Worm (Caenorhabditis elegans): Measurements from ENCODE around the gene F11G11.4.
"Not testable (repeated sequence)": the region's sequence is repeated elsewhere in the genome, so short reads cannot be mapped to it uniquely, and the experiment has no call there.

Gene F11G11.4

DNA sequence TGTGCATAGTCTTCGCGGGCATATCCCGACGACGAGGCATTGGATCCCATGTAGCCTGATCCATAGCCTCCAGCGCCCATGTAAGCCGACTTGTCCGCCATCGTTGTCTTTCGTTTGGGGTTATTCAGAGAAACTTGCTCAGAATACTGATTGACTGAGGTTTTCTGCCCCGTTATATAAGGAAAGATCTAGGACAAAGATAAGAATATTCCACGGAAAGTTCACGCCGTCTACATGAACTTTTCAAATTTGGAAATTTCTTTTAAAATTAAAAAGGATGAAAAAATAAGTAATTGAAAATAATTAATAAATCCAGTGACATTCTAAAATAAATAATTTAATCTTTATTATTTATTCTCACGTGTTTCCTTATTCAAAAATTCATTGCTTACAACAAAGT lies at the start of gene F11G11.4, which contains the start of gene nspd-5:
TSS of gene F11G11.4 (plus strand) at position 335 of the 400 bp plus-strand sequence.
TSS of gene nspd-5 (minus strand) at position 101 of the 400 bp plus-strand sequence.
- TF ChIP-seq zag-1, ceh-28, nhr-77 (tag; optimal IDR thresholded peaks at IDR 0.05): not testable (repeated sequence)

- no peak for TF ChIP-seq fos-1 (tag; optimal IDR thresholded peaks at IDR 0.05)
- no peak for TF ChIP-seq nhr-237 (tag; optimal IDR thresholded peaks at IDR 0.05)
- no peak for TF ChIP-seq ceh-28 (tag; optimal IDR thresholded peaks at IDR 0.05)
- TF ChIP-seq lsy-12 (tag; optimal IDR thresholded peaks at IDR 0.05), result no peak
- no peak for TF ChIP-seq elt-2 (tag; optimal IDR thresholded peaks at IDR 0.05)
- TF ChIP-seq ztf-4 (tag; optimal IDR thresholded peaks at IDR 0.05), result no peak
Measured at ce11 chrII:4811986-4812385, 48.4 kb upstream of the F11G11.4 start, which contains the start of gene rig-6. rig-6 (minus strand) TSS chrII:4812086.

DNA sequence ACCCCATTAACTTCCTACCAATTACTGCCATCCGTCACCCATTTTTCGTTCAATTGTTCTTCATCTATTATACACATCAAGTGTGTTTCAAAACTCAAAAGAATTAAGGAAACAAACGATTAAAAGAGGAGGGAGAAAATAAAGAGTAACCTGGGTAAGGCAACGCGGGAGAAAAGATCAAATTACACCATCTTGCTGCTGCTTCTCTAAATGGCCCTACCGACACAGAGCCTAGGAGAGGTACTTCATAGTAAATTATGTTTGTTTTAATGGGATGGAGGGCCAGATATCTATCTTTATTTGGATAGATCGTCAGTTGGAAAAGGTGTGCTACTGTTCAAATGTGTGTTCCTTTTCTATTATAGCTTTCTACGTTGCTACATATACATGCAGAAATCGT lies 45.0 kb upstream of the F11G11.4 start:
- no peak for TF ChIP-seq nhr-11 (tag; optimal IDR thresholded peaks at IDR 0.05)
- no peak for TF ChIP-seq elt-3 (tag; optimal IDR thresholded peaks at IDR 0.05)
- TF ChIP-seq ceh-82 (tag; optimal IDR thresholded peaks at IDR 0.05), result no peak

DNA sequence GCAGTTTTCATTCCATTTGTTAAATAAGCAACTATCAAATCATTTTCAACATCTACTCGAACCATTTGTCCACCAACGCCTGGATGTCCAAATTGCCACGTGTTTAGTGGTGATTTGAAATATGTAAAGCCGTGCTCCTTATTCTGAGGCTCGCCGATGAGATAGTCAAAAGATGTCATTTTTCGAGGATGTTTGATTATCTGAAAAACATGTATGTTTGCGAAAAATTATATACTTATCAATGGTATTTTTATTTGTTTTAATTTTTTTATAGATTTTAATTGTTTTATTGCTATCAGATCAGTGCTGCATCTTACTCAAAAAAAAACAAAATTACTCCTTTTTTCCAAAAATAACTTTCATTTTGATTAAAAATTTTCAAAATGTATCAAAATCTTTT lies 41.6 kb upstream of the F11G11.4 start:
- TF ChIP-seq ceh-16 (tag; optimal IDR thresholded peaks at IDR 0.05) (no peak), tbx-2 (tag; optimal IDR thresholded peaks at IDR 0.05) (no peak), elt-2 (tag; optimal IDR thresholded peaks at IDR 0.05) (no peak), ztf-11 (tag; optimal IDR thresholded peaks at IDR 0.05) (no peak), nhr-25 (tag; optimal IDR thresholded peaks at IDR 0.05) (no peak), unc-39 (tag; optimal IDR thresholded peaks at IDR 0.05) (no peak), daf-12 (tag; optimal IDR thresholded peaks at IDR 0.05) (no peak), pha-4 (tag; optimal IDR thresholded peaks at IDR 0.05) (no peak)

- TF ChIP-seq egl-27 (tag; optimal IDR thresholded peaks at IDR 0.05), result no peak
- TF ChIP-seq elt-1 (tag; optimal IDR thresholded peaks at IDR 0.05), result no peak
- TF ChIP-seq nhr-76 (tag; optimal IDR thresholded peaks at IDR 0.05), result no peak
- no peak for TF ChIP-seq snpc-4 (tag; optimal IDR thresholded peaks at IDR 0.05)
- peak; percentile 66 for TF ChIP-seq nhr-23 (tag; optimal IDR thresholded peaks at IDR 0.05)
- TF ChIP-seq fkh-2 (tag; optimal IDR thresholded peaks at IDR 0.05), result no peak
- TF ChIP-seq ztf-4 (tag; optimal IDR thresholded peaks at IDR 0.05), result no peak
- TF ChIP-seq mml-1 (tag; optimal IDR thresholded peaks at IDR 0.05), result no peak
- peak in 1 of 3 experiments; percentile 10 for TF ChIP-seq elt-3 (tag; optimal IDR thresholded peaks at IDR 0.05)
- TF ChIP-seq nhr-25 (tag; optimal IDR thresholded peaks at IDR 0.05), result peak; percentile 43
- peak; percentile 16 for TF ChIP-seq nhr-43 (tag; optimal IDR thresholded peaks at IDR 0.05; ENCODE audit: poor library complexity, severe bottlenecking)
Measured at ce11 chrII:4821739-4822138, 38.7 kb upstream of the F11G11.4 start, which contains the start of gene lact-5. lact-5 (minus strand) TSS chrII:4821739.

DNA sequence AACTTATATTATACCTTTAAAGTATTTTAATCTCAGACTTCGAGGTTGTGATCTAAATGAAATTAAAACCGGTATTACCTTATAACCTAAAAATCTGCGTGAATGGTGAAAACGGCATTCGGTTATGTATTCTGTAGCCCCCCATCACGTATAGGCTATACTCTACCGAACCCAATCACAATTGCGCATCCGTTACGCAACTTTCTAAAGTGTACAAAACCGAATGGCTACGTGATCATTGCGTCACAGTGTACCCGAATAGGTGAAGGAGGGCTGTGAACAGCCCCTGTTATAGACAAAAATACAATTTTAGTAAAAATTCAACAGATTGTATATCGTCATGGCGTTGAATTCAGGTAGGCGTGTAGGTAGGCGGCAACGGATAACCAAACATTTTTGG lies 37.8 kb upstream of the F11G11.4 start:
- TF ChIP-seq mml-1 (tag; optimal IDR thresholded peaks at IDR 0.05), result no peak
- no peak for TF ChIP-seq mdl-1 (tag; optimal IDR thresholded peaks at IDR 0.05)
- TF ChIP-seq elt-3 (tag; optimal IDR thresholded peaks at IDR 0.05), result no peak
- no peak for TF ChIP-seq hmg-11 (tag; optimal IDR thresholded peaks at IDR 0.05)
- no peak for TF ChIP-seq unc-62 (GFP tag; optimal IDR thresholded peaks at IDR 0.05)

DNA sequence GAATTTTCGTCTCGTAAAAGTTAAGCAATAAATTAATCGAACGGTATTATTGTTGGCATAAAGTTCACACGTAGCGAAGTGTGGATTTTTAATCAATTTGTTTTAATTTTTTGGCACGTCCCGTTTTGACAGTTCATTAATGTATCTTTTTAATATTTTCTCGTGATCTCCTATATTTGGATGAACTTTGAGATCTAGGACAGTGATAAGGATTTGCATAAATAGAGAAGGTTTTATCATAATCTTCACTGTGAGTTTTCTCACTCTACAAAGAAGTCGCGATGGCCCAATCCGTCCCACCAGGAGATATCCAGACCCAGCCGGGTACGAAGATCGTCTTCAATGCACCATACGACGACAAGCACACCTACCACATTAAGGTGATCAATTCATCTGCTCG lies 35.3 kb upstream of the F11G11.4 start, which contains the start of the genes C33F10.8 and msp-40:
TSS of gene C33F10.8 (minus strand) at position 101 of the 400 bp plus-strand sequence.
TSS of gene msp-40 (plus strand) at position 282 of the 400 bp plus-strand sequence.
- not testable (repeated sequence) for TF ChIP-seq mdl-1, ztf-11, nhr-77 (tag; optimal IDR thresholded peaks at IDR 0.05)
